Fruit fly (Drosophila melanogaster): ENCODE data around the gene CG32772.

The CG32772 gene

DNA sequence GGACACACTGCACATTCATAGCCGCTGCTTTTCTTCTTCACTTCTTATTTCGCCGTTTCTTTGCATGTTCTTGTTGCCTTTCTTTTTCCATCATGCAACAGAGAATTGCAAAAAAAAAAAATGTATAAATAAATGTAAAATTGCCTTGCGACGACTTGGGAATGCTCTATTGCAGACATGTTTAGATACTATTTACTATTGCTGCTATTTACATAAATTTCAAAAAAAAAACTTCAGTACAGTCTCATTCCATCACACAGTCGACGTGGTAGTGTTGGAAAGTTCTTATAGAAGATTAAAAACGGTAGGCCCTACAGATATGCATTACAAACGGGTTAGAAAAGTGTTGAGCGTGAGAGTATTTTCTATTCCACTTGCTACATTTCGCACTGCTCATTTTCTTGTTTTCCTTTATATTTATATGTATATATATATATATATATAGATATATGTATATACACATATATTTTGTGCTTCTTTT lies 2.9 kb downstream of the CG32772 start:
- TF ChIP-seq Rel (GFP tag; optimal IDR thresholded peaks at IDR 0.05) (no peak), Rel (tag; optimal IDR thresholded peaks at IDR 0.05) (no peak), usp (GFP tag; optimal IDR thresholded peaks at IDR 0.05) (no peak), CG9705 (GFP tag; optimal IDR thresholded peaks at IDR 0.05) (no peak), dl (GFP tag; optimal IDR thresholded peaks at IDR 0.05; ENCODE audit: insufficient read depth in 1 of 2, partially characterized antibody in 2 of 2) (no peak), sv (GFP tag; optimal IDR thresholded peaks at IDR 0.05) (no peak), Hnf4 (GFP tag; optimal IDR thresholded peaks at IDR 0.05) (peak; percentile 12), woc (GFP tag; optimal IDR thresholded peaks at IDR 0.05) (peak; percentile 73), foxo (GFP tag; optimal IDR thresholded peaks at IDR 0.05) (peak in 1 of 2 experiments; percentile 50), jim (GFP tag; optimal IDR thresholded peaks at IDR 0.05) (no peak), tai (GFP tag; optimal IDR thresholded peaks at IDR 0.05) (no peak), br (GFP tag; optimal IDR thresholded peaks at IDR 0.05) (peak; percentile 47), GATAd (GFP tag; optimal IDR thresholded peaks at IDR 0.05) (no peak), pan (optimal IDR thresholded peaks at IDR 0.05) (no peak), ey (GFP tag; optimal IDR thresholded peaks at IDR 0.05) (peak; percentile 16), Myc (optimal IDR thresholded peaks at IDR 0.05) (no peak), rgr (GFP tag; optimal IDR thresholded peaks at IDR 0.05) (peak; percentile 45), N (GFP tag; optimal IDR thresholded peaks at IDR 0.05) (no peak), CG32264 (GFP tag; optimal IDR thresholded peaks at IDR 0.05) (no peak), brk (GFP tag; optimal IDR thresholded peaks at IDR 0.05) (no peak), dmrt93B (GFP tag; optimal IDR thresholded peaks at IDR 0.05) (peak; percentile 24), Vsx2 (GFP tag; optimal IDR thresholded peaks at IDR 0.05; ENCODE audit: partially characterized antibody) (no peak), Sp1 (GFP tag; optimal IDR thresholded peaks at IDR 0.05) (peak; percentile 75), Abd-B (GFP tag; optimal IDR thresholded peaks at IDR 0.05) (no peak), dsf (GFP tag; optimal IDR thresholded peaks at IDR 0.05; ENCODE audit: borderline replicate concordance) (no peak), CrebA (GFP tag; optimal IDR thresholded peaks at IDR 0.05; ENCODE audit: borderline replicate concordance) (no peak), lola (GFP tag; optimal IDR thresholded peaks at IDR 0.05) (no peak), Jra (GFP tag; optimal IDR thresholded peaks at IDR 0.05) (no peak), h (GFP tag; optimal IDR thresholded peaks at IDR 0.05) (peak; percentile 65), HLH106 (tag; optimal IDR thresholded peaks at IDR 0.05) (peak; percentile 58), OdsH (GFP tag; optimal IDR thresholded peaks at IDR 0.05) (peak; percentile 46), Hr78 (GFP tag; optimal IDR thresholded peaks at IDR 0.05) (no peak), Dfd (GFP tag; optimal IDR thresholded peaks at IDR 0.05) (no peak), Hr83 (GFP tag; optimal IDR thresholded peaks at IDR 0.05; ENCODE audit: poor library complexity, severe bottlenecking) (no peak), Dif (GFP tag; optimal IDR thresholded peaks at IDR 0.05; ENCODE audit: partially characterized antibody) (no peak), Mio (GFP tag; optimal IDR thresholded peaks at IDR 0.05) (no peak), fru (GFP tag; optimal IDR thresholded peaks at IDR 0.05) (peak; percentile 66), sage (GFP tag; optimal IDR thresholded peaks at IDR 0.05) (peak; percentile 50), psq (GFP tag; optimal IDR thresholded peaks at IDR 0.05) (peak; percentile 93)

DNA sequence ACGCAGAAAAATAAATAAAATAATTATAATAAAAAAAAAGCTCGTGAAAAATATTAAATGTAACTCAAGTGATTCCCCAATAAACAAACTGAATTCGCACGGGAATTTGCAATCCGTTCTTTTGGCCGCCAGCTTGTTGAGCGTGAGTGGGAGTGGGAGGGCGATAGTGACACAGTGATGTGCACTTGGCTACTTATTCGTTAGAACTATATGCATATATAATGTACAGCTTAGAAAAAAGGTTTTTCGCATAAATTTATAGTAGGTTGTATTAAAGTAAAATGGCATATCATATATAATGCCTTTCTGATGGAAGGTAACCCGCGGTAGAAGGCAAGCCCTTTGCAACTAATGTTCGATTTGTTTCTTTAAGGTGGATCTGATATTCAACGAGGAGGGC lies 3.5 kb downstream of the CG32772 start:
- TF ChIP-seq woc (GFP tag; optimal IDR thresholded peaks at IDR 0.05): no peak
- TF ChIP-seq Rel (GFP tag; optimal IDR thresholded peaks at IDR 0.05): no peak
- peak; percentile 78 for TF ChIP-seq Rel (tag; optimal IDR thresholded peaks at IDR 0.05)
- no peak for TF ChIP-seq Hr78 (GFP tag; optimal IDR thresholded peaks at IDR 0.05)
- TF ChIP-seq Hnf4 (GFP tag; optimal IDR thresholded peaks at IDR 0.05): no peak
- no peak for TF ChIP-seq tai (GFP tag; optimal IDR thresholded peaks at IDR 0.05)
- TF ChIP-seq pan (optimal IDR thresholded peaks at IDR 0.05): no peak
- TF ChIP-seq dl (GFP tag; optimal IDR thresholded peaks at IDR 0.05; ENCODE audit: insufficient read depth in 1 of 2, partially characterized antibody in 2 of 2): no peak
- peak; percentile 71 for TF ChIP-seq Myc (optimal IDR thresholded peaks at IDR 0.05)

Measured in whole organism, wandering third instar larva.